Fruit fly (Drosophila melanogaster): Measurements from ENCODE around the gene CG1172.
A peak's percentile ranks its signal among the peaks of the same experiment; 100 is the strongest.

CG1172 gene

dm6 chr3R:5371563-5371962 is 22.2 kb upstream of the CG1172 start, which contains the start of gene Polr2F:
Gene Polr2F, plus strand, starts transcription at chr3R:5371795.
- TF ChIP-seq tj (GFP tag; optimal IDR thresholded peaks at IDR 0.05) (peak; percentile 50), Crg-1 (GFP tag; optimal IDR thresholded peaks at IDR 0.05) (peak; percentile 91), cic (GFP tag; optimal IDR thresholded peaks at IDR 0.05) (peak; percentile 67), CG14711 (tag; optimal IDR thresholded peaks at IDR 0.05) (peak; percentile 68), CG12768 (GFP tag; optimal IDR thresholded peaks at IDR 0.05) (peak; percentile 81), CG5204 (GFP tag; optimal IDR thresholded peaks at IDR 0.05) (peak; percentile 83), pad (GFP tag; optimal IDR thresholded peaks at IDR 0.05) (peak; percentile 80), bab1 (GFP tag; optimal IDR thresholded peaks at IDR 0.05) (peak; percentile 72), CG11617 (GFP tag; optimal IDR thresholded peaks at IDR 0.05) (peak; percentile 66), Mnt (GFP tag; optimal IDR thresholded peaks at IDR 0.05) (peak; percentile 97), CG1620 (GFP tag; optimal IDR thresholded peaks at IDR 0.05) (peak; percentile 93), cnc (optimal IDR thresholded peaks at IDR 0.05) (no peak), CG7101 (tag; optimal IDR thresholded peaks at IDR 0.05) (peak; percentile 87), Hr96 (GFP tag; optimal IDR thresholded peaks at IDR 0.05) (peak; percentile 81), ovo (GFP tag; optimal IDR thresholded peaks at IDR 0.05) (peak; percentile 85), toe (GFP tag; optimal IDR thresholded peaks at IDR 0.05) (peak; percentile 85), Clk (GFP tag; optimal IDR thresholded peaks at IDR 0.05) (peak; percentile 76), CG33017 (tag; optimal IDR thresholded peaks at IDR 0.05) (peak; percentile 57), kay (GFP tag; ENCODE audit: borderline replicate concordance) (no peak), CG7045 (GFP tag; optimal IDR thresholded peaks at IDR 0.05) (peak; percentile 69)

dm6 chr3R:5374720-5375119 is 19.0 kb upstream of the CG1172 start, which contains the start of the genes hd and CG14667:
Gene hd, minus strand, starts transcription at chr3R:5374962.
Gene CG14667, plus strand, starts transcription at chr3R:5375022.
- TF ChIP-seq kay (GFP tag; ENCODE audit: borderline replicate concordance) (no peak), toe (GFP tag; optimal IDR thresholded peaks at IDR 0.05) (peak; percentile 50), Mnt (GFP tag; optimal IDR thresholded peaks at IDR 0.05) (peak; percentile 14)

- no peak for TF ChIP-seq CG14711 (tag; optimal IDR thresholded peaks at IDR 0.05)
- TF ChIP-seq CG33017 (tag; optimal IDR thresholded peaks at IDR 0.05): no peak
- TF ChIP-seq kay (GFP tag; ENCODE audit: borderline replicate concordance): no peak
- no peak for TF ChIP-seq Mnt (GFP tag; optimal IDR thresholded peaks at IDR 0.05)
- no peak for TF ChIP-seq cic (GFP tag; optimal IDR thresholded peaks at IDR 0.05)
- TF ChIP-seq CG7101 (tag; optimal IDR thresholded peaks at IDR 0.05): no peak
- no peak for TF ChIP-seq Crg-1 (GFP tag; optimal IDR thresholded peaks at IDR 0.05)
- no peak for TF ChIP-seq tj (GFP tag; optimal IDR thresholded peaks at IDR 0.05)
- no peak for TF ChIP-seq Hr96 (GFP tag; optimal IDR thresholded peaks at IDR 0.05)
- no peak for TF ChIP-seq toe (GFP tag; optimal IDR thresholded peaks at IDR 0.05)
- no peak for TF ChIP-seq CG1620 (GFP tag; optimal IDR thresholded peaks at IDR 0.05)
- no peak for TF ChIP-seq pad (GFP tag; optimal IDR thresholded peaks at IDR 0.05)
- no peak for TF ChIP-seq ovo (GFP tag; optimal IDR thresholded peaks at IDR 0.05)
- TF ChIP-seq Clk (GFP tag; optimal IDR thresholded peaks at IDR 0.05): no peak
- no peak for TF ChIP-seq CG7045 (GFP tag; optimal IDR thresholded peaks at IDR 0.05)
- no peak for TF ChIP-seq CG12768 (GFP tag; optimal IDR thresholded peaks at IDR 0.05)
Measured at dm6 chr3R:5376612-5377011, 17.1 kb upstream of the CG1172 start, which contains the start of gene 7B2. Gene 7B2, plus strand, starts transcription at chr3R:5376780.

dm6 chr3R:5385761-5386160 is 8.0 kb upstream of the CG1172 start:
- TF ChIP-seq Hr96 (GFP tag; optimal IDR thresholded peaks at IDR 0.05): no peak
- TF ChIP-seq CG11617 (GFP tag; optimal IDR thresholded peaks at IDR 0.05): no peak

dm6 chr3R:5387564-5387963 is 6.2 kb upstream of the CG1172 start, which contains the start of gene CG14668:
Gene CG14668, minus strand, starts transcription at chr3R:5387664.
- TF ChIP-seq CG33017 (tag; optimal IDR thresholded peaks at IDR 0.05): no peak

- TF ChIP-seq Mnt (GFP tag; optimal IDR thresholded peaks at IDR 0.05) (no peak), cic (GFP tag; optimal IDR thresholded peaks at IDR 0.05) (no peak), ovo (GFP tag; optimal IDR thresholded peaks at IDR 0.05) (no peak), CG7101 (tag; optimal IDR thresholded peaks at IDR 0.05) (no peak), cnc (optimal IDR thresholded peaks at IDR 0.05) (no peak), CG1620 (GFP tag; optimal IDR thresholded peaks at IDR 0.05) (no peak), bab1 (GFP tag; optimal IDR thresholded peaks at IDR 0.05) (no peak), CG14711 (tag; optimal IDR thresholded peaks at IDR 0.05) (no peak), Hr96 (GFP tag; optimal IDR thresholded peaks at IDR 0.05) (no peak), tj (GFP tag; optimal IDR thresholded peaks at IDR 0.05) (no peak)
Measured at dm6 chr3R:5387996-5388395, 5.7 kb upstream of the CG1172 start.

dm6 chr3R:5389034-5389433 is 4.7 kb upstream of the CG1172 start:
- TF ChIP-seq Crg-1 (GFP tag; optimal IDR thresholded peaks at IDR 0.05) (no peak), CG5204 (GFP tag; optimal IDR thresholded peaks at IDR 0.05) (no peak), cnc (optimal IDR thresholded peaks at IDR 0.05) (no peak), CG14711 (tag; optimal IDR thresholded peaks at IDR 0.05) (no peak), ovo (GFP tag; optimal IDR thresholded peaks at IDR 0.05) (no peak), kay (GFP tag; ENCODE audit: borderline replicate concordance) (no peak)

- TF ChIP-seq Hr96 (GFP tag; optimal IDR thresholded peaks at IDR 0.05) (no peak), CG7101 (tag; optimal IDR thresholded peaks at IDR 0.05) (no peak), CG11617 (GFP tag; optimal IDR thresholded peaks at IDR 0.05) (no peak), bab1 (GFP tag; optimal IDR thresholded peaks at IDR 0.05) (no peak), pad (GFP tag; optimal IDR thresholded peaks at IDR 0.05) (no peak), Clk (GFP tag; optimal IDR thresholded peaks at IDR 0.05) (no peak), toe (GFP tag; optimal IDR thresholded peaks at IDR 0.05) (no peak), kay (GFP tag; ENCODE audit: borderline replicate concordance) (no peak)
Measured at dm6 chr3R:5389435-5389834, 4.3 kb upstream of the CG1172 start.
